Worm (Caenorhabditis elegans): ENCODE measurements around the gene cdr-3.

Gene cdr-3

ce11 chrV:12417277-12417676 is at the start of gene cdr-3:
Gene cdr-3 (minus strand): TSS chrV:12417377.
- TF ChIP-seq nhr-84 (tag; optimal IDR thresholded peaks at IDR 0.05) (no peak), nhr-76 (tag; optimal IDR thresholded peaks at IDR 0.05) (no peak), lin-13 (GFP tag; optimal IDR thresholded peaks at IDR 0.05) (no peak), tlp-1 (tag; optimal IDR thresholded peaks at IDR 0.05) (no peak), ces-1 (GFP tag; optimal IDR thresholded peaks at IDR 0.05) (no peak), sup-37 (GFP tag; optimal IDR thresholded peaks at IDR 0.05) (no peak), snpc-4 (tag; optimal IDR thresholded peaks at IDR 0.05) (no peak)

ce11 chrV:12466653-12467052 is 49.5 kb upstream of the cdr-3 start:
- TF ChIP-seq lin-14 (GFP tag; optimal IDR thresholded peaks at IDR 0.05) (peak; percentile 20), fos-1 (tag; optimal IDR thresholded peaks at IDR 0.05) (no peak)

DNA sequence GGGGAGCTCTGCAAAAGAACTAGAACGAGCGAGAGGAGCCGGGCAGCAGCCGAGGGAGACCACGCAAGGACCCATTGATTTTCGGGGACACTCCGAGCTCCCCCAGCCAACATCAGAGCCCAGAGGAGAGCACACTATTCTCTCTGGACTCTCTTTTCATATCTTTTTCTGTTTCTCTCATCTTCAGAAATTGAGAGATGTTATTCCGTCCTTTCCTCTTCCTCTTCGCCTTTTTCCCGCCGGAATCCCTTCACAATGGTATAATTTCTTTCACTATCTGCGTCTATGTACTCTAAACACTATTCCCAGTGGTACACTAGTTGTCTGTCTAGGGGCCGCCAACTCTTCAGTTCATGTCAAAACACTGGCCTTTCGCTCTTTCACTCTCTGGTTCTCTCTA is 48.2 kb upstream of the cdr-3 start:
- TF ChIP-seq ceh-63 (GFP tag; optimal IDR thresholded peaks at IDR 0.05) = peak; percentile 68
- TF ChIP-seq mep-1 (tag; optimal IDR thresholded peaks at IDR 0.05) = peak; percentile 77
- peak; percentile 49 for TF ChIP-seq nhr-11 (tag; optimal IDR thresholded peaks at IDR 0.05)
- peak; percentile 64 for TF ChIP-seq C16A3.4 (tag; optimal IDR thresholded peaks at IDR 0.05)
- 0 out of 2 replicates have a peak, but pooled peaks have one; percentile 27 for TF ChIP-seq grh-1 (GFP tag; IDR thresholded peaks at IDR 0.05)
- no peak for TF ChIP-seq vab-15 (tag; optimal IDR thresholded peaks at IDR 0.05)
- TF ChIP-seq rnt-1 (tag; optimal IDR thresholded peaks at IDR 0.05) = peak; percentile 62
- peak; percentile 85 for TF ChIP-seq nhr-77 (tag; optimal IDR thresholded peaks at IDR 0.05)
- TF ChIP-seq nhr-90 (tag; optimal IDR thresholded peaks at IDR 0.05; ENCODE audit: poor library complexity) = peak; percentile 55
- peak; percentile 65 for TF ChIP-seq ceh-8 (GFP tag; optimal IDR thresholded peaks at IDR 0.05)
- no peak for TF ChIP-seq ztf-11 (tag; optimal IDR thresholded peaks at IDR 0.05)
- TF ChIP-seq nhr-71 (tag; optimal IDR thresholded peaks at IDR 0.05) = peak; percentile 94
- peak; percentile 85 for TF ChIP-seq nhr-85 (tag)
- no peak for TF ChIP-seq pag-3 (tag; optimal IDR thresholded peaks at IDR 0.05; ENCODE audit: borderline replicate concordance, insufficient read depth)
- peak; percentile 16 for TF ChIP-seq sup-37 (GFP tag; optimal IDR thresholded peaks at IDR 0.05)
- no peak for TF ChIP-seq aha-1 (tag; optimal IDR thresholded peaks at IDR 0.05)
- TF ChIP-seq skn-1 (tag; optimal IDR thresholded peaks at IDR 0.05) = peak; percentile 45
- TF ChIP-seq ces-1 (GFP tag; optimal IDR thresholded peaks at IDR 0.05) = no peak
- TF ChIP-seq C34B4.2 (tag; optimal IDR thresholded peaks at IDR 0.05) = no peak
- peak; percentile 90 for TF ChIP-seq tbx-2 (tag; optimal IDR thresholded peaks at IDR 0.05)
- TF ChIP-seq efl-1 (optimal IDR thresholded peaks at IDR 0.05) = peak; percentile 78 to 82
- peak; percentile 49 to 92 for TF ChIP-seq efl-1 (GFP tag; optimal IDR thresholded peaks at IDR 0.05 in 1 of 2)
- TF ChIP-seq aly-2 (tag; optimal IDR thresholded peaks at IDR 0.05) = peak; percentile 46
- no peak for TF ChIP-seq hlh-17 (GFP tag; optimal IDR thresholded peaks at IDR 0.05; ENCODE audit: borderline replicate concordance)
- TF ChIP-seq nhr-19 (GFP tag; conservative IDR thresholded peaks at IDR 0.05) = peak; percentile 82
- no peak for TF ChIP-seq efl-3 (GFP tag; optimal IDR thresholded peaks at IDR 0.05)
- peak in 1 of 6 experiments; percentile 27 for TF ChIP-seq elt-3 (tag; optimal IDR thresholded peaks at IDR 0.05)
- no peak for TF ChIP-seq fkh-4 (tag; optimal IDR thresholded peaks at IDR 0.05; ENCODE audit: borderline replicate concordance)
- peak; percentile 91 for TF ChIP-seq egl-13 (tag; optimal IDR thresholded peaks at IDR 0.05)
- TF ChIP-seq lir-3 (tag; optimal IDR thresholded peaks at IDR 0.05; ENCODE audit: poor library complexity) = peak; percentile 65
- TF ChIP-seq lsy-2 (tag; optimal IDR thresholded peaks at IDR 0.05) = peak; percentile 75 to 83
- peak; percentile 91 for TF ChIP-seq snu-23 (GFP tag; optimal IDR thresholded peaks at IDR 0.05)
- peak; percentile 99 for TF ChIP-seq lin-14 (GFP tag; optimal IDR thresholded peaks at IDR 0.05)
- TF ChIP-seq hpl-2 (GFP tag; optimal IDR thresholded peaks at IDR 0.05) = no peak
- TF ChIP-seq ets-5 (GFP tag; IDR thresholded peaks at IDR 0.05) = no peak
- peak; percentile 84 for TF ChIP-seq pax-3 (tag; optimal IDR thresholded peaks at IDR 0.05)
- TF ChIP-seq nhr-28 (tag; optimal IDR thresholded peaks at IDR 0.05) = no peak
- peak; percentile 76 for TF ChIP-seq xbp-1 (tag; optimal IDR thresholded peaks at IDR 0.05)
- no peak for TF ChIP-seq pqm-1 (tag; optimal IDR thresholded peaks at IDR 0.05)
- TF ChIP-seq lin-35 (GFP tag; optimal IDR thresholded peaks at IDR 0.05) = peak; percentile 56 to 63
- no peak for TF ChIP-seq Y116A8C.19 (tag; optimal IDR thresholded peaks at IDR 0.05; ENCODE audit: borderline replicate concordance)
- TF ChIP-seq nhr-12 (tag; optimal IDR thresholded peaks at IDR 0.05) = no peak
- TF ChIP-seq ama-1 (optimal IDR thresholded peaks at IDR 0.05) = no peak
